Worm (Caenorhabditis elegans) whole organism, L2 larva: ENCODE measurements around the gene T05G5.4.
A peak's percentile ranks its signal among the peaks of the same experiment; 100 is the strongest.

Source experiments
- aly-2 ChIP-seq: fragments of 150-350 bp; optimal IDR thresholded peaks from 2 replicates; lab custom pipeline; 2014; ENCODE audit warnings: missing biosample characterization, missing genetic modification characterization
- fos-1 ChIP-seq: fragments of 150-350 bp; optimal IDR thresholded peaks from 2 replicates; lab custom pipeline; 2014; ENCODE audit warnings: missing biosample characterization, missing genetic modification characterization
- lin-39 ChIP-seq: fragments of 150-350 bp; optimal IDR thresholded peaks from 2 replicates; lab custom pipeline; 2014; ENCODE audit warnings: missing biosample characterization, missing genetic modification reagents, missing genetic modification characterization
- lsy-2 ChIP-seq, 2 experiments: fragments of 150-350 bp in 1 of 2; sonication (generic microtip) in 1 of 2; optimal IDR thresholded peaks; 2 replicates each; lab custom pipeline; 2014 to 2017; ENCODE audit warnings: missing biosample characterization in 2 of 2, missing genetic modification characterization in 2 of 2
- nhr-12 ChIP-seq: fragments of 150-350 bp; optimal IDR thresholded peaks from 2 replicates; lab custom pipeline; 2014; ENCODE audit warnings: missing biosample characterization, missing genetic modification characterization
- nhr-21 ChIP-seq: fragments of 150-350 bp; optimal IDR thresholded peaks from 2 replicates; lab custom pipeline; 2014; ENCODE audit warnings: missing biosample characterization, missing genetic modification characterization
- nhr-25 ChIP-seq: fragments of 150-350 bp; sonication (generic microtip); optimal IDR thresholded peaks from 3 replicates; lab custom pipeline; 2014; ENCODE audit warnings: missing biosample characterization, missing genetic modification characterization
- snpc-4 ChIP-seq: fragments of 150-350 bp; optimal IDR thresholded peaks from 2 replicates; lab custom pipeline; 2014; ENCODE audit warnings: missing biosample characterization, missing genetic modification characterization
- unc-55 ChIP-seq: fragments of 150-350 bp; sonication (generic microtip); optimal IDR thresholded peaks from 3 replicates; lab custom pipeline; 2014; ENCODE audit warnings: missing biosample characterization, missing genetic modification reagents, missing genetic modification characterization
- ztf-1 ChIP-seq: fragments of 200-800 bp; sonication (Bioruptor generic); conservative IDR thresholded peaks from 2 replicates; pipeline ENCODE4 v1.3.6; 2022; ENCODE audit warnings: missing genetic modification characterization, missing compliant biosample characterization
- ztf-11 ChIP-seq: sonication (generic microtip); optimal IDR thresholded peaks from 2 replicates; lab custom pipeline; 2017; ENCODE audit warnings: missing biosample characterization, missing genetic modification characterization

- TF ChIP-seq ztf-1 (GFP tag; lab: Robert Waterston, UW), result no peak
- TF ChIP-seq aly-2 (tag; lab: Kevin White, UChicago), result no peak
- TF ChIP-seq snpc-4 (tag; lab: Kevin White, UChicago), result no peak
- TF ChIP-seq unc-55, result peak; percentile 53
- TF ChIP-seq nhr-12 (tag; lab: Kevin White, UChicago), result no peak
- no peak for TF ChIP-seq lin-39 (tag; lab: Kevin White, UChicago)
- TF ChIP-seq nhr-21, result no peak
- peak; percentile 30 for TF ChIP-seq nhr-25 (tag; lab: Kevin White, UChicago)
- TF ChIP-seq ztf-11, result no peak
- TF ChIP-seq fos-1, result peak; percentile 10
- TF ChIP-seq lsy-2 (tag; optimal IDR thresholded peaks at IDR 0.05; lab: Kevin White, UChicago), result peak in 1 of 2 experiments; percentile 43
Observed at ce11 chrIII:9703747-9704605, 44.8 kb upstream of the T05G5.4 start.
